Fruit fly (Drosophila melanogaster): ENCODE measurements around the gene ex.

The ex gene

DNA sequence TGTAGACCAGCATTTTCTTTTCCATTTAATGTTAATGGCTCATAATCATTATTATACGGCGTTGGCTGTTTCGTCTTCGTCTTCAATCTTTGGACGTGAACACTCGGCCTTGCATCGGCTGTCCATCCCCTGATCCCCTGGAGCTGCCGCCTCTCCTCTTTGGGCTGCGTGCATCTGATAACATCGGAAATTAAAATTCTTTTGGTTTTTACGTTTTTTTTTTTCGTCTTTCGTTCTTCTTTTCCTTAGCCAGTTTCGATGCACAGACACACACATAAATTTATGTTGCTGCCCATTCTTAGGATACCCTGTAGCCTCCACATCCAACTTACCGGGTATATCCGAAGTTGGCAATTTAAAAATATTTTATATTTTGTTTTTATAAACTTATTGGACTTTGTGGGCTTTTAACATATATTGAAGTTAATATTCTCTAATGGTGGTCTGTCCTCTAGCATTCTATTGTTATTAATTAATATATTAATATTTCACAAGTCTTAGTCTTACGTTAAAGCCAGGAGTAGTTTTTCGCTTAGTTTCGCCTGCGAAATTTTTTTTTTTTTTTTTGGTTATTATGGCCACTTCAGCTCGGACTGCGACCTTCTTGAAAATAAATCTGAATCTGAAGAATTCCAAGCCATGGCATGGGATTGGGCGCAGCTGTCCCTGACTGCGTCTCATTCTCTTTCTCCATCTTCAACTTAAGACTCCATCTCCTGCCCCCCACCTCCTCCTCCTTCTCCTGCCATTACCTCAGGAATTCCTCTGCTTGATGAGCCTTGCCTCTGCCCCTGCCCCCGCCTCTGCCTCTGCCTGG is 9.8 kb downstream of the ex start (continued):
- peak; percentile 74 for TF ChIP-seq CG12391 (tag; optimal IDR thresholded peaks at IDR 0.05)
- TF ChIP-seq da (GFP tag; optimal IDR thresholded peaks at IDR 0.05), result no peak
- TF ChIP-seq CG8765 (GFP tag; IDR thresholded peaks at IDR 0.05), result peak; percentile 14; the same call in 1 of the 2 replicates
- TF ChIP-seq BEAF-32 (GFP tag; optimal IDR thresholded peaks at IDR 0.05), result no peak
- TF ChIP-seq nom (GFP tag; optimal IDR thresholded peaks at IDR 0.05), result peak; percentile 75
- TF ChIP-seq phol (tag; optimal IDR thresholded peaks at IDR 0.05), result peak; percentile 79
- peak; percentile 55 for TF ChIP-seq tio (GFP tag; optimal IDR thresholded peaks at IDR 0.05)
- peak; percentile 66 for TF ChIP-seq corto (GFP tag; optimal IDR thresholded peaks at IDR 0.05)
- peak; percentile 96 for TF ChIP-seq dmrt11E (tag; optimal IDR thresholded peaks at IDR 0.05)
- peak; percentile 69 for TF ChIP-seq nmo (GFP tag; optimal IDR thresholded peaks at IDR 0.05)
- TF ChIP-seq C15 (GFP tag; IDR thresholded peaks at IDR 0.05), result no peak
- no peak for TF ChIP-seq ato (GFP tag; IDR thresholded peaks at IDR 0.05; ENCODE audit: partially characterized antibody)
- TF ChIP-seq CG10274 (GFP tag; optimal IDR thresholded peaks at IDR 0.05), result no peak
- TF ChIP-seq CG17186 (GFP tag; optimal IDR thresholded peaks at IDR 0.05), result no peak
- TF ChIP-seq Xbp1 (GFP tag; optimal IDR thresholded peaks at IDR 0.05), result peak; percentile 29
- TF ChIP-seq abd-A (tag; optimal IDR thresholded peaks at IDR 0.05), result no peak
- TF ChIP-seq CG7556 (GFP tag; optimal IDR thresholded peaks at IDR 0.05), result peak; percentile 65
- TF ChIP-seq Camta (GFP tag; optimal IDR thresholded peaks at IDR 0.05), result no peak
- TF ChIP-seq D19A (tag; optimal IDR thresholded peaks at IDR 0.05), result peak; percentile 88
- TF ChIP-seq CG17328 (GFP tag; IDR thresholded peaks at IDR 0.05), result 0 out of 2 replicates have a peak, but pooled peaks have one; percentile 14
- TF ChIP-seq Pdp1 (GFP tag; optimal IDR thresholded peaks at IDR 0.05), result no peak
- no peak for TF ChIP-seq slbo (GFP tag; IDR thresholded peaks at IDR 0.05)
- no peak for TF ChIP-seq Meics (GFP tag; optimal IDR thresholded peaks at IDR 0.05)
- TF ChIP-seq croc (GFP tag; conservative IDR thresholded peaks at IDR 0.05), result peak; percentile 66
- TF ChIP-seq Xrp1 (GFP tag; IDR thresholded peaks at IDR 0.05), result peak; percentile 78
- peak; percentile 41 for TF ChIP-seq zen (tag; optimal IDR thresholded peaks at IDR 0.05)
- TF ChIP-seq chm (GFP tag; IDR thresholded peaks at IDR 0.05), result 0 out of 2 replicates have a peak, but pooled peaks have one; percentile 26
- no peak for TF ChIP-seq Oaz (GFP tag; IDR thresholded peaks at IDR 0.05)
- no peak for TF ChIP-seq disco-r (GFP tag; optimal IDR thresholded peaks at IDR 0.05)
- TF ChIP-seq CG8290 (GFP tag; optimal IDR thresholded peaks at IDR 0.05), result peak; percentile 8
- no peak for TF ChIP-seq CG8290 (tag; optimal IDR thresholded peaks at IDR 0.05)
- peak; percentile 2 for TF ChIP-seq CG2116 (GFP tag; optimal IDR thresholded peaks at IDR 0.05)
- no peak for TF ChIP-seq otp (GFP tag; IDR thresholded peaks at IDR 0.05)
- no peak for TF ChIP-seq CG8281 (tag; optimal IDR thresholded peaks at IDR 0.05)
- peak; percentile 89 for TF ChIP-seq CG18262 (tag; optimal IDR thresholded peaks at IDR 0.05)
- TF ChIP-seq Nf-YC (tag; optimal IDR thresholded peaks at IDR 0.05), result no peak
- peak; percentile 21 for TF ChIP-seq twi (tag; optimal IDR thresholded peaks at IDR 0.05)
- TF ChIP-seq Hand (GFP tag; optimal IDR thresholded peaks at IDR 0.05), result no peak
- TF ChIP-seq Atf6 (GFP tag; IDR thresholded peaks at IDR 0.05), result no peak
- TF ChIP-seq unpg (GFP tag; optimal IDR thresholded peaks at IDR 0.05), result peak; percentile 55
- TF ChIP-seq CG8388 (GFP tag; optimal IDR thresholded peaks at IDR 0.05), result peak; percentile 58
- TF ChIP-seq ind (GFP tag; optimal IDR thresholded peaks at IDR 0.05), result no peak
- no peak for TF ChIP-seq CG6791 (GFP tag; IDR thresholded peaks at IDR 0.05; ENCODE audit: partially characterized antibody)
- peak in 1 of 3 experiments; percentile 95 for TF ChIP-seq lola (GFP tag; optimal IDR thresholded peaks at IDR 0.05)
- TF ChIP-seq psq (GFP tag; optimal IDR thresholded peaks at IDR 0.05), result peak; percentile 34
- TF ChIP-seq CG4404 (GFP tag; IDR thresholded peaks at IDR 0.05), result peak; percentile 70
- TF ChIP-seq Med (GFP tag), result no peak
- TF ChIP-seq CG30020 (tag; optimal IDR thresholded peaks at IDR 0.05), result peak; percentile 24
- TF ChIP-seq CG2889 (GFP tag; IDR thresholded peaks at IDR 0.05), result no peak
